ENCODE assay signal across 1 worm cellular context in genomic region chrIII:6605442-6605992, ce11.
TF ChIP-seq lines count a peak whose summit lies in the region.

No protein-coding gene starts in this region.

TF ChIP-seq in whole organism, late embryonic, 69 proteins besides CTCF, POLR2A, EP300 and RAD21 (continued from another document):
- no peak for TF ChIP-seq ceh-9 (tag; optimal IDR thresholded peaks at IDR 0.05; lab: Kevin White, UChicago)
- TF ChIP-seq sox-4 (tag; optimal IDR thresholded peaks at IDR 0.05; lab: Kevin White, UChicago): no peak
- no peak for TF ChIP-seq odd-2 (tag; optimal IDR thresholded peaks at IDR 0.05; lab: Kevin White, UChicago)
